Fruit fly (Drosophila melanogaster): Measurements from ENCODE around the gene bbx.

The bbx gene

DNA sequence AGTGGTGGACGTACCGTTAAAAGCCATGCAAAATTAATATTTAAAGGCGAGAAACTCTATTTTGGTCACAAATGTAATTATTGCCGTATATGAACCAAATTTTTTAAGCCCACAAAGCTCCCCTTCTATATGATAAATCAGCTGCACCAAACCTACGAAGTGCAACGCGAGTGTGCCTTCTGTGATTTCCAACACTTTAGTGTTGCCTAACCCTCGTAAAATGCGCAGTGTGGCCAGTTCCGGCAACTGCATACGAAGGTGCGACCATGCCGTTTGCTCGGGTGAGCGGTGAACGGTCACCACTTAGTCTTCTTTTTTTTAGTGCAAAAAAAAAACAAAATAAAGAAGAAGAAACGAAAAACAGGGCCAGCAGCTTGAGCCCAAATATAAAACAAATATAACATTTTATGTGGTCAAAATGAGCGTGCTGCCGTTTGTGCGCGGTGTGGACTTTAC lies 23.3 kb upstream of the bbx start, which contains the start of the genes tty and fliI (continued):
- TF ChIP-seq Dip3 (GFP tag; optimal IDR thresholded peaks at IDR 0.05) (peak; percentile 86), usp (GFP tag; optimal IDR thresholded peaks at IDR 0.05) (no peak), vvl (GFP tag; IDR thresholded peaks at IDR 0.05) (peak; percentile 92), CG2712 (tag; optimal IDR thresholded peaks at IDR 0.05) (peak; percentile 77), CG12942 (GFP tag; optimal IDR thresholded peaks at IDR 0.05) (peak; percentile 81), Jarid2 (GFP tag; optimal IDR thresholded peaks at IDR 0.05) (no peak), disco-r (GFP tag; optimal IDR thresholded peaks at IDR 0.05) (peak; percentile 74), btn (GFP tag; optimal IDR thresholded peaks at IDR 0.05) (peak; percentile 67), Blimp-1 (GFP tag; optimal IDR thresholded peaks at IDR 0.05) (peak; percentile 60), E2f2 (GFP tag; IDR thresholded peaks at IDR 0.05) (peak; percentile 80), H15 (GFP tag; IDR thresholded peaks at IDR 0.05) (peak; percentile 85), Trl (optimal IDR thresholded peaks at IDR 0.05) (no peak), Trl (GFP tag; optimal IDR thresholded peaks at IDR 0.05) (peak; percentile 80), ase (GFP tag; IDR thresholded peaks at IDR 0.05) (peak; percentile 90), grn (GFP tag; optimal IDR thresholded peaks at IDR 0.05) (no peak), Lhr (GFP tag; optimal IDR thresholded peaks at IDR 0.05) (peak; percentile 88), zfh2 (GFP tag; optimal IDR thresholded peaks at IDR 0.05) (peak; percentile 90), CG6175 (GFP tag; IDR thresholded peaks at IDR 0.05) (peak; percentile 73), Ptx1 (GFP tag; IDR thresholded peaks at IDR 0.05) (peak; percentile 94), fu2 (GFP tag; optimal IDR thresholded peaks at IDR 0.05) (peak; percentile 76), CG17912 (GFP tag; optimal IDR thresholded peaks at IDR 0.05) (peak; percentile 41), CG18764 (GFP tag; optimal IDR thresholded peaks at IDR 0.05) (peak; percentile 68), CG6272 (GFP tag; IDR thresholded peaks at IDR 0.05) (peak; percentile 89), Pdp1 (GFP tag; optimal IDR thresholded peaks at IDR 0.05) (peak; percentile 85 to 89), Nf-YA (GFP tag; IDR thresholded peaks at IDR 0.05) (peak; percentile 77; the same call in 1 of the 2 replicates), corto (GFP tag; optimal IDR thresholded peaks at IDR 0.05) (no peak), ATbp (GFP tag; optimal IDR thresholded peaks at IDR 0.05) (peak; percentile 73), Spps (tag; optimal IDR thresholded peaks at IDR 0.05) (peak; percentile 47), shn (GFP tag; optimal IDR thresholded peaks at IDR 0.05) (peak; percentile 87), Kr (GFP tag; optimal IDR thresholded peaks at IDR 0.05) (no peak), Oli (tag; optimal IDR thresholded peaks at IDR 0.05) (peak; percentile 69), CG10366 (GFP tag; IDR thresholded peaks at IDR 0.05) (peak; percentile 90), CG10321 (GFP tag; IDR thresholded peaks at IDR 0.05) (peak; percentile 49; the same call in 1 of the 2 replicates), pnt (GFP tag; optimal IDR thresholded peaks at IDR 0.05) (peak; percentile 82), Dad (GFP tag; optimal IDR thresholded peaks at IDR 0.05) (peak; percentile 74), so (GFP tag; IDR thresholded peaks at IDR 0.05) (peak; percentile 74; the same call in 2 of the 3 replicates), CG12155 (GFP tag; optimal IDR thresholded peaks at IDR 0.05) (peak; percentile 78), bab2 (GFP tag; optimal IDR thresholded peaks at IDR 0.05) (peak; percentile 81), Scr (GFP tag; IDR thresholded peaks at IDR 0.05; ENCODE audit: partially characterized antibody) (no peak), ttk (GFP tag; IDR thresholded peaks at IDR 0.05) (peak; percentile 88), Optix (GFP tag; IDR thresholded peaks at IDR 0.05) (peak; percentile 92), CG14667 (GFP tag; IDR thresholded peaks at IDR 0.05) (peak; percentile 87), CG8290 (GFP tag; optimal IDR thresholded peaks at IDR 0.05) (peak; percentile 78), CG8290 (tag; optimal IDR thresholded peaks at IDR 0.05) (peak; percentile 7 to 86), caup (GFP tag; optimal IDR thresholded peaks at IDR 0.05; ENCODE audit: severe bottlenecking) (peak; percentile 79), ERR (GFP tag; optimal IDR thresholded peaks at IDR 0.05) (peak; percentile 81), CG4328 (GFP tag; optimal IDR thresholded peaks at IDR 0.05) (no peak), Ssrp (tag; optimal IDR thresholded peaks at IDR 0.05) (peak; percentile 65), CG2678 (tag; optimal IDR thresholded peaks at IDR 0.05) (peak; percentile 75), unc-4 (GFP tag; IDR thresholded peaks at IDR 0.05; ENCODE audit: partially characterized antibody) (no peak), HmgD (GFP tag; optimal IDR thresholded peaks at IDR 0.05) (peak; percentile 82), CG11696 (GFP tag; IDR thresholded peaks at IDR 0.05) (peak; percentile 98)

Data from whole organism, embryonic.